Fruit fly (Drosophila melanogaster): ENCODE measurements around the gene COX7A.

The COX7A gene

DNA sequence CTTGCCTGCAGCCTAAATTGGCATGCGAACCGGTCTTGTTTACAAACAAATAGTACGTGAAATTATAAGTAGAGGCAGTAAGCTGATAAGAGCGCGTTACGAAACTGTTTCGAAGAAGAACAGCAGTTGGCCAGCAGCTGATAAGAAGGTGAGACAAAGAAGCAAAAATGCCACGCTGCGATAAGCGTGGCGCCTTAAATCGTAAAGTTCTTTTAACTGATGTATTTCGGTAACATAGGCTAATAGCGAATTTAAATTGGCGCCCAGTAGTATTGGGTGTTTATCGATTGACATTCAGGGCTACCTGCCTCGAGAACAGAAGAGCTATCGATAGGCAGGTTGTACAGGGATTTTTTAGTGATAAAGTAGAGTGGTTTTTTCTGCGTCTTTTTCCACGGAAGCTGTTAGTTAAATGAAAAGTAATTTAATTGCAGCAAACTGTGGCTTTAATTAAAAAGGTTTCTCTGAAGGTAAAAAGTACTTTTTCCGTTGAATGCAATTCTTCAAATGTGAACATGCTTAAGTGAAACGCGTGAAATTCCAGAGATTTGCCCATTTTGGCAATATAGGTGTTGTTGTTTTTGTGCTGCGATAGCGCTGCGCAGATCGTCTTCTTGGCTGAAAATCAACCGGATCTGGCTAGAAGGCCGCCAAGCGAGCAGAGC is 15.9 kb upstream of the COX7A start, which contains the start of gene stck (continued):
- TF ChIP-seq odd (GFP tag; optimal IDR thresholded peaks at IDR 0.05) (no peak), CG1233 (GFP tag; optimal IDR thresholded peaks at IDR 0.05) (no peak), CG2889 (GFP tag; IDR thresholded peaks at IDR 0.05) (no peak), CG18764 (GFP tag; optimal IDR thresholded peaks at IDR 0.05) (no peak), CG10366 (GFP tag; IDR thresholded peaks at IDR 0.05) (no peak), crc (GFP tag; optimal IDR thresholded peaks at IDR 0.05) (no peak), NC2α (GFP tag; optimal IDR thresholded peaks at IDR 0.05) (no peak), CG17612 (GFP tag; IDR thresholded peaks at IDR 0.05) (no peak), CG17829 (tag; optimal IDR thresholded peaks at IDR 0.05) (no peak), CG3995 (GFP tag; optimal IDR thresholded peaks at IDR 0.05) (no peak), CG9727 (GFP tag; optimal IDR thresholded peaks at IDR 0.05) (no peak), CG2712 (tag; optimal IDR thresholded peaks at IDR 0.05) (peak; percentile 7), jigr1 (GFP tag; IDR thresholded peaks at IDR 0.05) (no peak), CG3726 (GFP tag; IDR thresholded peaks at IDR 0.05) (no peak), hbn (GFP tag; IDR thresholded peaks at IDR 0.05; ENCODE audit: partially characterized antibody) (0 out of 2 replicates have a peak, but pooled peaks have one; percentile 45), CG8944 (GFP tag; optimal IDR thresholded peaks at IDR 0.05) (no peak), dm (GFP tag; optimal IDR thresholded peaks at IDR 0.05) (no peak), Kr (GFP tag; optimal IDR thresholded peaks at IDR 0.05) (no peak), Dll (GFP tag; IDR thresholded peaks at IDR 0.05; ENCODE audit: partially characterized antibody) (peak; percentile 50; the same call in 2 of the 4 replicates), CG7745 (tag; optimal IDR thresholded peaks at IDR 0.05) (no peak), CG1792 (GFP tag; optimal IDR thresholded peaks at IDR 0.05) (no peak), CG18619 (GFP tag; optimal IDR thresholded peaks at IDR 0.05) (no peak), CG14710 (tag; optimal IDR thresholded peaks at IDR 0.05) (peak; percentile 35), exex (tag; optimal IDR thresholded peaks at IDR 0.05) (peak; percentile 80), croc (GFP tag; conservative IDR thresholded peaks at IDR 0.05) (no peak), ase (GFP tag; IDR thresholded peaks at IDR 0.05) (no peak), Rx (GFP tag; IDR thresholded peaks at IDR 0.05) (no peak), pho (GFP tag; optimal IDR thresholded peaks at IDR 0.05) (peak; percentile 7), tio (GFP tag; optimal IDR thresholded peaks at IDR 0.05) (no peak), CG6175 (GFP tag; IDR thresholded peaks at IDR 0.05) (no peak), gro (GFP tag; optimal IDR thresholded peaks at IDR 0.05) (peak; percentile 30), Dad (GFP tag; optimal IDR thresholded peaks at IDR 0.05) (no peak), Vsx1 (GFP tag; optimal IDR thresholded peaks at IDR 0.05) (peak; percentile 8), Atf-2 (GFP tag; optimal IDR thresholded peaks at IDR 0.05) (no peak), zfh2 (GFP tag; optimal IDR thresholded peaks at IDR 0.05) (no peak), schlank (tag; optimal IDR thresholded peaks at IDR 0.05) (peak; percentile 25), B-H2 (GFP tag; optimal IDR thresholded peaks at IDR 0.05) (no peak), CG17186 (GFP tag; optimal IDR thresholded peaks at IDR 0.05) (peak; percentile 84), CG3163 (GFP tag; optimal IDR thresholded peaks at IDR 0.05) (no peak), mam (GFP tag; optimal IDR thresholded peaks at IDR 0.05) (no peak), tll (GFP tag; optimal IDR thresholded peaks at IDR 0.05) (no peak), D19B (GFP tag; optimal IDR thresholded peaks at IDR 0.05) (no peak), Opbp (GFP tag; IDR thresholded peaks at IDR 0.05; ENCODE audit: partially characterized antibody) (peak; percentile 61), wdn (GFP tag; IDR thresholded peaks at IDR 0.05) (no peak), nerfin-2 (GFP tag; IDR thresholded peaks at IDR 0.05; ENCODE audit: partially characterized antibody) (no peak), CG3407 (GFP tag; optimal IDR thresholded peaks at IDR 0.05) (peak; percentile 12), Hsf (GFP tag; optimal IDR thresholded peaks at IDR 0.05) (no peak), eve (GFP tag; optimal IDR thresholded peaks at IDR 0.05) (no peak), nerfin-1 (tag; optimal IDR thresholded peaks at IDR 0.05) (no peak), Antp (GFP tag; optimal IDR thresholded peaks at IDR 0.05) (no peak), CG15073 (GFP tag; optimal IDR thresholded peaks at IDR 0.05) (no peak)
